Fruit fly (Drosophila melanogaster) whole organism, embryonic: ENCODE data around the gene Cog3.

ENCODE experiments used
- Adf1 ChIP-seq: fragments of 200-800 bp; sonication (Bioruptor generic); IDR thresholded peaks from 2 replicates; pipeline ENCODE4 v1.3.6; 2022; ENCODE audit warnings: missing biosample characterization, missing genetic modification characterization
- Aef1 ChIP-seq: fragments of 200-800 bp; sonication (Bioruptor generic); IDR thresholded peaks from 3 replicates; pipeline ENCODE4 v1.3.6; 2022; ENCODE audit warnings: missing biosample characterization, missing genetic modification characterization
- Asciz ChIP-seq: fragments of 200-800 bp; sonication (Bioruptor generic); optimal IDR thresholded peaks from 2 replicates; lab custom pipeline; 2017; ENCODE audit warnings: missing biosample characterization, mild to moderate bottlenecking, missing genetic modification characterization, missing genetic modification reagents
- B-H1 ChIP-seq: fragments of 200-800 bp; sonication (Bioruptor generic); IDR thresholded peaks from 3 replicates; pipeline ENCODE4 v1.3.6; 2022; ENCODE audit warnings: missing biosample characterization, missing genetic modification characterization
- CG10147 ChIP-seq: fragments of 200-800 bp; sonication (Bioruptor generic); optimal IDR thresholded peaks from 2 replicates; lab custom pipeline; 2019; ENCODE audit warnings: missing biosample characterization, mild to moderate bottlenecking, missing genetic modification characterization, moderate library complexity
- CG10462 ChIP-seq: fragments of 200-800 bp; sonication (Bioruptor generic); optimal IDR thresholded peaks from 2 replicates; lab custom pipeline; 2016; ENCODE audit warnings: missing biosample characterization, missing genetic modification characterization
- CG12744 ChIP-seq: fragments of 200-800 bp; sonication (Bioruptor generic); optimal IDR thresholded peaks from 2 replicates; lab custom pipeline; 2016; ENCODE audit warnings: missing biosample characterization, missing genetic modification characterization
- CG13424 ChIP-seq: fragments of 200-800 bp; sonication (Bioruptor generic); optimal IDR thresholded peaks from 2 replicates; lab custom pipeline; 2019; ENCODE audit warnings: missing biosample characterization, mild to moderate bottlenecking, missing genetic modification characterization, moderate library complexity
- CG14667 ChIP-seq: fragments of 200-800 bp; sonication (Bioruptor generic); IDR thresholded peaks from 2 replicates; pipeline ENCODE4 v1.3.6; 2022; ENCODE audit warnings: missing biosample characterization, missing genetic modification characterization
- CG14965 ChIP-seq: fragments of 200-800 bp; sonication (Bioruptor generic); optimal IDR thresholded peaks from 2 replicates; lab custom pipeline; 2016; ENCODE audit warnings: missing biosample characterization, missing genetic modification characterization, borderline replicate concordance
- CG1529 ChIP-seq: fragments of 200-800 bp; sonication (Bioruptor generic); optimal IDR thresholded peaks from 3 replicates; lab custom pipeline; 2018; ENCODE audit warnings: missing biosample characterization, missing genetic modification characterization
- CG16779 ChIP-seq: fragments of 200-800 bp; sonication (Bioruptor generic); IDR thresholded peaks from 2 replicates; pipeline ENCODE4 v1.3.6; 2022; ENCODE audit warnings: missing biosample characterization, missing genetic modification characterization
- CG16863 ChIP-seq: fragments of 200-800 bp; sonication (Bioruptor generic); optimal IDR thresholded peaks from 3 replicates; lab custom pipeline; 2016; ENCODE audit warnings: missing biosample characterization, missing genetic modification characterization
- CG3726 ChIP-seq: fragments of 200-800 bp; sonication (Bioruptor generic); IDR thresholded peaks from 3 replicates; pipeline ENCODE4, ENCODE4 v1.3.6; 2022; ENCODE audit warnings: missing biosample characterization, missing genetic modification characterization
- CG42726 ChIP-seq: fragments of 200-800 bp; sonication (Bioruptor generic); IDR thresholded peaks from 2 replicates; pipeline ENCODE4 v1.3.6; 2022; ENCODE audit warnings: missing biosample characterization, missing genetic modification characterization; ENCODE audit not compliant: partially characterized antibody
- CG4360 ChIP-seq: fragments of 200-800 bp; sonication (Bioruptor generic); IDR thresholded peaks from 2 replicates; pipeline ENCODE4 v1.3.6; 2022; ENCODE audit warnings: missing biosample characterization, missing genetic modification characterization
- CG4820 ChIP-seq: fragments of 200-800 bp; sonication (Bioruptor generic); optimal IDR thresholded peaks from 3 replicates; lab custom pipeline; 2016; ENCODE audit warnings: missing biosample characterization, missing genetic modification characterization
- CG6175 ChIP-seq: fragments of 200-800 bp; sonication (Bioruptor generic); IDR thresholded peaks from 3 replicates; pipeline ENCODE4 v1.3.6; 2022; ENCODE audit warnings: missing biosample characterization, missing genetic modification characterization
- CG6854 ChIP-seq: fragments of 200-800 bp; sonication (Bioruptor generic); optimal IDR thresholded peaks from 3 replicates; lab custom pipeline; 2017; ENCODE audit warnings: missing biosample characterization, mild to moderate bottlenecking, missing genetic modification characterization
- CG7786 ChIP-seq: fragments of 200-800 bp; sonication (Bioruptor generic); optimal IDR thresholded peaks from 2 replicates; lab custom pipeline; 2016; ENCODE audit warnings: missing biosample characterization, missing genetic modification characterization
- CG7928 ChIP-seq: fragments of 200-800 bp; sonication (Bioruptor generic); optimal IDR thresholded peaks from 2 replicates; lab custom pipeline; 2017; ENCODE audit warnings: missing biosample characterization, mild to moderate bottlenecking, missing genetic modification characterization
- CG7963 ChIP-seq: fragments of 200-800 bp; sonication (Bioruptor generic); IDR thresholded peaks from 3 replicates; pipeline ENCODE4 v1.3.6; 2022; ENCODE audit warnings: missing biosample characterization, missing genetic modification characterization; ENCODE audit not compliant: partially characterized antibody
- CG9727 ChIP-seq: fragments of 200-800 bp; sonication (Bioruptor generic); optimal IDR thresholded peaks from 3 replicates; lab custom pipeline; 2017; ENCODE audit warnings: missing biosample characterization, mild to moderate bottlenecking, missing genetic modification characterization
- CrebB ChIP-seq: fragments of 200-800 bp; sonication (Bioruptor generic); optimal IDR thresholded peaks from 3 replicates; lab custom pipeline; 2018; ENCODE audit warnings: missing biosample characterization, mild to moderate bottlenecking, missing genetic modification characterization
- Dek ChIP-seq: fragments of 200-800 bp; sonication (Bioruptor generic); optimal IDR thresholded peaks from 3 replicates; lab custom pipeline; 2019; ENCODE audit warnings: missing biosample characterization, mild to moderate bottlenecking, missing genetic modification characterization, moderate library complexity
- Doc2 ChIP-seq: fragments of 200-800 bp; sonication (Bioruptor generic); IDR thresholded peaks from 2 replicates; pipeline ENCODE4 v1.3.6; 2022; ENCODE audit warnings: missing biosample characterization, missing genetic modification characterization
- Hand ChIP-seq: fragments of 200-800 bp; sonication (Bioruptor generic); optimal IDR thresholded peaks from 2 replicates; lab custom pipeline; 2017; ENCODE audit warnings: mild to moderate bottlenecking, missing biosample characterization, missing genetic modification reagents, missing genetic modification characterization
- Lim3 ChIP-seq: fragments of 200-800 bp; sonication (Bioruptor generic); IDR thresholded peaks from 2 replicates; pipeline ENCODE4 v1.3.6; 2022; ENCODE audit warnings: missing biosample characterization, missing genetic modification characterization
- MESR4 ChIP-seq: fragments of 200-800 bp; sonication (Bioruptor generic); optimal IDR thresholded peaks from 2 replicates; lab custom pipeline; 2018; ENCODE audit warnings: missing biosample characterization, mild to moderate bottlenecking, missing genetic modification characterization, moderate library complexity
- Oaz ChIP-seq: fragments of 200-800 bp; sonication (Bioruptor generic); IDR thresholded peaks from 2 replicates; pipeline ENCODE4 v1.3.6; 2022; ENCODE audit warnings: missing biosample characterization, missing genetic modification characterization
- Poxn ChIP-seq: fragments of 200-800 bp; sonication (Bioruptor generic); IDR thresholded peaks from 2 replicates; pipeline ENCODE4 v1.3.6; 2022; ENCODE audit warnings: missing biosample characterization, missing genetic modification characterization
- Rfx ChIP-seq: fragments of 200-800 bp; sonication (Bioruptor generic); IDR thresholded peaks from 2 replicates; pipeline ENCODE4 v1.3.6; 2022; ENCODE audit warnings: missing biosample characterization, missing genetic modification characterization
- Rx ChIP-seq: fragments of 200-800 bp; sonication (Bioruptor generic); IDR thresholded peaks from 2 replicates; pipeline ENCODE4 v1.3.6; 2022; ENCODE audit warnings: missing biosample characterization, missing genetic modification characterization
- Sox100B ChIP-seq: fragments of 200-800 bp; sonication (Bioruptor generic); optimal IDR thresholded peaks from 3 replicates; lab custom pipeline; 2018; ENCODE audit warnings: missing biosample characterization, mild to moderate bottlenecking, missing genetic modification characterization
- Sox102F ChIP-seq: fragments of 200-800 bp; sonication (Bioruptor generic); optimal IDR thresholded peaks from 2 replicates; lab custom pipeline; 2018; ENCODE audit warnings: missing biosample characterization, mild to moderate bottlenecking, missing genetic modification characterization, moderate library complexity
- Stat92E ChIP-seq, 3 experiments: fragments of >200 bp in 2 of 3; fragments of 200-800 bp in 1 of 3; sonication (Bioruptor generic) in 1 of 3; optimal IDR thresholded peaks; 2 replicates each; lab custom pipeline; 2017 to 2019; ENCODE audit warnings: missing biosample characterization in 3 of 3, missing genetic modification characterization in 3 of 3, mild to moderate bottlenecking in 1 of 3, moderate library complexity in 1 of 3
- bcd ChIP-seq: fragments of 200-800 bp; sonication (Bioruptor generic); optimal IDR thresholded peaks from 2 replicates; lab custom pipeline; 2017; ENCODE audit warnings: missing biosample characterization, mild to moderate bottlenecking, missing genetic modification characterization
- chinmo ChIP-seq: fragments of 200-800 bp; sonication (Bioruptor generic); IDR thresholded peaks from 4 replicates; pipeline ENCODE4 v1.3.6; 2022; ENCODE audit warnings: missing biosample characterization, missing genetic modification characterization; ENCODE audit not compliant: partially characterized antibody
- ci ChIP-seq: fragments of 200-800 bp; sonication (Bioruptor generic); IDR thresholded peaks from 3 replicates; pipeline ENCODE4 v1.3.6; 2022; ENCODE audit warnings: missing biosample characterization, missing genetic modification characterization
- danr ChIP-seq: fragments of 200-800 bp; sonication (Bioruptor generic); IDR thresholded peaks from 2 replicates; pipeline ENCODE4 v1.3.6; 2022; ENCODE audit warnings: missing biosample characterization, missing genetic modification characterization
- dimm ChIP-seq: fragments of 200-800 bp; sonication (Bioruptor generic); IDR thresholded peaks from 2 replicates; pipeline ENCODE4 v1.3.6; 2022; ENCODE audit warnings: missing biosample characterization, missing genetic modification characterization
- jigr1 ChIP-seq: fragments of 200-800 bp; sonication (Bioruptor generic); IDR thresholded peaks from 3 replicates; pipeline ENCODE4 v1.3.6; 2022; ENCODE audit warnings: missing biosample characterization, missing genetic modification characterization
- onecut ChIP-seq: fragments of 200-800 bp; sonication (Bioruptor generic); IDR thresholded peaks from 2 replicates; pipeline ENCODE4 v1.3.6; 2022; ENCODE audit warnings: missing biosample characterization, missing genetic modification characterization
- repo ChIP-seq: fragments of 200-800 bp; sonication (Bioruptor generic); optimal IDR thresholded peaks from 2 replicates; lab custom pipeline; 2016; ENCODE audit warnings: missing biosample characterization, missing genetic modification characterization
- salm ChIP-seq: fragments of 200-800 bp; sonication (Bioruptor generic); optimal IDR thresholded peaks from 2 replicates; lab custom pipeline; 2018; ENCODE audit warnings: missing biosample characterization, mild to moderate bottlenecking, missing genetic modification characterization
- sna ChIP-seq: fragments of 200-800 bp; sonication (Bioruptor generic); IDR thresholded peaks from 2 replicates; pipeline ENCODE4 v1.3.6; 2022; ENCODE audit warnings: missing biosample characterization, missing genetic modification characterization; ENCODE audit not compliant: partially characterized antibody
- ttk ChIP-seq: fragments of 200-800 bp; sonication (Bioruptor generic); IDR thresholded peaks from 2 replicates; pipeline ENCODE4 v2.1.2; 2022; ENCODE audit warnings: missing biosample characterization, missing genetic modification characterization
- zf30C ChIP-seq: fragments of 200-800 bp; sonication (Bioruptor generic); optimal IDR thresholded peaks from 3 replicates; lab custom pipeline; 2018; ENCODE audit warnings: missing biosample characterization, mild to moderate bottlenecking, missing genetic modification characterization

Gene Cog3

dm6 chr2L:3478034-3478880 lies 21.4 kb upstream of the Cog3 start, which contains the start of gene Thor (continued):
- no peak for TF ChIP-seq CG7928
- peak; percentile 74; the same call in 1 of the 2 replicates for TF ChIP-seq Rfx (GFP tag; lab: Robert Waterston, UW)
- peak; percentile 38; the same call in 1 of the 3 replicates for TF ChIP-seq B-H1 (GFP tag; lab: Robert Waterston, UW)
- peak; percentile 71 for TF ChIP-seq Hand (GFP tag; lab: Kevin White, UChicago)
- TF ChIP-seq CG42726 (GFP tag; lab: Robert Waterston, UW): peak; percentile 91
- TF ChIP-seq Sox100B (GFP tag; lab: Kevin White, UChicago): no peak
- TF ChIP-seq CG1529 (GFP tag; lab: Kevin White, UChicago): peak; percentile 19
- TF ChIP-seq sna: peak; percentile 48; the same call in 1 of the 2 replicates
- peak; percentile 93 for TF ChIP-seq ci (GFP tag; lab: Robert Waterston, UW)
- TF ChIP-seq CG16863 (GFP tag; lab: Kevin White, UChicago): peak; percentile 62
- TF ChIP-seq CG7963 (GFP tag; lab: Robert Waterston, UW): no peak
- TF ChIP-seq CG10462 (GFP tag; lab: Kevin White, UChicago): peak; percentile 43
- peak; percentile 79 for TF ChIP-seq CG9727 (GFP tag; lab: Kevin White, UChicago)
- TF ChIP-seq Adf1 (GFP tag; lab: Robert Waterston, UW): peak; percentile 55; the same call in 1 of the 2 replicates
- TF ChIP-seq zf30C (GFP tag; lab: Kevin White, UChicago): peak; percentile 29
- TF ChIP-seq bcd (GFP tag; lab: Kevin White, UChicago): peak; percentile 77
- peak; percentile 53; the same call in 1 of the 3 replicates for TF ChIP-seq CG3726 (GFP tag; lab: Robert Waterston, UW)
- peak; percentile 69 for TF ChIP-seq onecut (GFP tag; lab: Robert Waterston, UW)
- no peak for TF ChIP-seq Aef1 (GFP tag; lab: Robert Waterston, UW)
- TF ChIP-seq Poxn (GFP tag; lab: Robert Waterston, UW): peak; percentile 31; the same call in 1 of the 2 replicates
- peak; percentile 66 for TF ChIP-seq Asciz
- TF ChIP-seq CG10147 (GFP tag; lab: Kevin White, UChicago): peak; percentile 6
- peak; percentile 56 for TF ChIP-seq CG12744 (GFP tag; lab: Kevin White, UChicago)
- TF ChIP-seq CG6854 (GFP tag; lab: Kevin White, UChicago): peak; percentile 78
- peak; percentile 75 for TF ChIP-seq CG6175 (GFP tag; lab: Robert Waterston, UW)
- TF ChIP-seq CG4820 (GFP tag; lab: Kevin White, UChicago): peak; percentile 13
- TF ChIP-seq ttk (GFP tag; lab: Robert Waterston, UW): peak; percentile 42
- TF ChIP-seq CG13424: peak; percentile 25
- peak; percentile 98; the same call in 3 of the 4 replicates for TF ChIP-seq chinmo (GFP tag; lab: Robert Waterston, UW)
- no peak for TF ChIP-seq Doc2 (GFP tag; lab: Robert Waterston, UW)
- TF ChIP-seq CG4360 (GFP tag; lab: Robert Waterston, UW): peak; percentile 79
- TF ChIP-seq Sox102F (GFP tag; lab: Kevin White, UChicago): peak; percentile 11
- peak; percentile 82 for TF ChIP-seq CG16779 (GFP tag; lab: Robert Waterston, UW)
- no peak for TF ChIP-seq Lim3
- TF ChIP-seq Oaz: no peak
- TF ChIP-seq Stat92E (GFP tag; optimal IDR thresholded peaks at IDR 0.05; lab: Kevin White, UChicago): peak in 1 of 3 experiments; percentile 88
- no peak for TF ChIP-seq jigr1
- peak; percentile 65; the same call in 1 of the 2 replicates for TF ChIP-seq danr (GFP tag; lab: Robert Waterston, UW)
- 0 out of 2 replicates have a peak, but pooled peaks have one; percentile 30 for TF ChIP-seq Rx (GFP tag; lab: Robert Waterston, UW)
- peak; percentile 41 for TF ChIP-seq MESR4 (GFP tag; lab: Kevin White, UChicago)
- peak; percentile 49 for TF ChIP-seq CG7786 (GFP tag; lab: Kevin White, UChicago)
- peak; percentile 87 for TF ChIP-seq CrebB (tag; lab: Kevin White, UChicago)
- peak; percentile 25 for TF ChIP-seq Dek
- TF ChIP-seq CG14965 (GFP tag; lab: Kevin White, UChicago): peak; percentile 41
- peak; percentile 38; the same call in 1 of the 2 replicates for TF ChIP-seq CG14667 (GFP tag; lab: Robert Waterston, UW)
- TF ChIP-seq salm (tag; lab: Kevin White, UChicago): peak; percentile 20
- 0 out of 2 replicates have a peak, but pooled peaks have one; percentile 4 for TF ChIP-seq dimm
- TF ChIP-seq repo: peak; percentile 81
